Fruit fly (Drosophila melanogaster) whole organism, wandering third instar larva: Measurements from ENCODE around the gene CG32847.

ENCODE experiments used
- GATAd ChIP-seq: sonication (Bioruptor generic); optimal IDR thresholded peaks from 2 replicates; lab custom pipeline; 2016; ENCODE audit warnings: missing biosample characterization, missing genetic modification characterization
- Hr78 ChIP-seq: fragments of >200 bp; optimal IDR thresholded peaks from 2 replicates; lab custom pipeline; 2017; ENCODE audit warnings: missing biosample characterization, missing genetic modification characterization
- Sp1 ChIP-seq: fragments of 200-800 bp; sonication (Bioruptor generic); optimal IDR thresholded peaks from 3 replicates; lab custom pipeline; 2019; ENCODE audit warnings: missing biosample characterization, mild to moderate bottlenecking, missing genetic modification characterization, moderate library complexity
- br ChIP-seq: fragments of 200-800 bp; sonication (Bioruptor generic); optimal IDR thresholded peaks from 2 replicates; lab custom pipeline; 2016; ENCODE audit warnings: missing biosample characterization, missing genetic modification characterization
- brk ChIP-seq: fragments of 200-800 bp; sonication (Bioruptor generic); optimal IDR thresholded peaks from 2 replicates; lab custom pipeline; 2016; ENCODE audit warnings: missing biosample characterization, mild to moderate bottlenecking, missing genetic modification characterization
- dl ChIP-seq, 2 experiments: fragments of 175-275, 200-275 bp in 1 of 2; fragments of 200-275 bp in 1 of 2; sonication (Bioruptor generic); optimal IDR thresholded peaks; lab custom pipeline; 2018; ENCODE audit warnings: mild to moderate bottlenecking in 2 of 2, missing biosample characterization in 2 of 2, missing genetic modification characterization in 2 of 2, moderate library complexity in 2 of 2; ENCODE audit not compliant: partially characterized antibody in 2 of 2, insufficient read depth in 1 of 2
- dmrt93B ChIP-seq: fragments of 200-800 bp; sonication (Bioruptor generic); optimal IDR thresholded peaks from 2 replicates; lab custom pipeline; 2018; ENCODE audit warnings: missing biosample characterization, mild to moderate bottlenecking, missing genetic modification characterization
- dsf ChIP-seq: sonication (Bioruptor generic); optimal IDR thresholded peaks from 2 replicates; lab custom pipeline; 2016; ENCODE audit warnings: missing biosample characterization, missing genetic modification characterization, borderline replicate concordance
- h ChIP-seq: fragments of 200-800 bp; sonication (Bioruptor generic); optimal IDR thresholded peaks from 3 replicates; lab custom pipeline; 2016; ENCODE audit warnings: missing biosample characterization, mild to moderate bottlenecking, missing genetic modification characterization
- psq ChIP-seq: fragments of 200-800 bp; sonication (Bioruptor generic); optimal IDR thresholded peaks from 3 replicates; lab custom pipeline; 2017; ENCODE audit warnings: missing biosample characterization, mild to moderate bottlenecking, missing genetic modification characterization, moderate library complexity
- sv ChIP-seq: fragments of 200-800 bp; sonication (Bioruptor generic); optimal IDR thresholded peaks from 3 replicates; lab custom pipeline; 2016; ENCODE audit warnings: missing biosample characterization, missing genetic modification characterization

DNA sequence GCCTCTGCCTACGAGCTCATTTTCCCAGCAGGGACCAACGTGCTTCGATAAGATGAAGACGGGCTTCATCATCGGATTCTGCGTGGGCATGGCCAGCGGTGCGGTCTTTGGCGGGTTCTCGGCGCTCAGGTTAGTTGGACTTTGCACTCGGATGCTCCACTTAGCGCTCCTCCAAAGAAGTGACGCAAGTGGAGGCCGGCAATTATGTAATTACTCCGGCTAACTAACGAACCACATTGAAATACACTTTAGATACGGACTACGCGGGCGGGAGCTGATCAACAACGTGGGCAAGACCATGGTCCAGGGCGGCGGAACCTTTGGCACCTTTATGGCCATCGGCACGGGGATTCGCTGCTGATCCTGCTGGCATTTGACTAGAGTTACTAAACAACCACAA, 40.6 kb downstream of the CG32847 start:
- TF ChIP-seq psq (GFP tag; lab: Kevin White, UChicago) = no peak
- TF ChIP-seq Sp1 (GFP tag; lab: Kevin White, UChicago) = no peak
- TF ChIP-seq h (GFP tag; lab: Kevin White, UChicago) = no peak
- TF ChIP-seq GATAd (GFP tag; lab: Kevin White, UChicago) = no peak
- no peak for TF ChIP-seq dsf (GFP tag; lab: Kevin White, UChicago)
- TF ChIP-seq dmrt93B (GFP tag; lab: Kevin White, UChicago) = no peak
- TF ChIP-seq brk (GFP tag; lab: Kevin White, UChicago) = no peak
- no peak for TF ChIP-seq Hr78
- no peak for TF ChIP-seq dl (GFP tag; optimal IDR thresholded peaks at IDR 0.05; lab: Kevin White, UChicago; ENCODE audit: insufficient read depth in 1 of 2, partially characterized antibody in 2 of 2)
- no peak for TF ChIP-seq sv (GFP tag; lab: Kevin White, UChicago)
- TF ChIP-seq br (GFP tag; lab: Kevin White, UChicago) = no peak
